Worm (Caenorhabditis elegans): ENCODE data around the gene C34D10.1.
A peak's percentile ranks its signal among the peaks of the same experiment; 100 is the strongest.

DNA sequence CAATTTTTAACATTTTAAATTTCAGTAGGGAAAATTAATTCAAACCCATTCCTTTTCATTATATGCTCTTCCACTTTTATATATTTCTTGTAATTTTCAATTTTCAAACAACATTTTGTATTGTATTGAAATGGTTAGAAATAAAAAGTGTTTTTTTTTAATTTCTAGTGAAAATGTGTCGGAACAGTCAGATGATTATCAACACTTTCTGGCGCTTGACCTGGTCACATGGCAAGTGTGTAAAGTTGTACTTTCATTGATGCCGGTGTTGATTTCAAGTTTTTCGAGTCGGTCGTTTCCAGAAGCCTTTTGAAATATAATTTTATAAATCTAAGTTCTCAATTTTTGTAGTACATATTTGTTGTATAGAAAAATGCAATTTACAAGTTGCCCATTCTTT, 2.6 kb upstream of the C34D10.1 start:
- TF ChIP-seq alr-1 (tag; optimal IDR thresholded peaks at IDR 0.05): no peak
- no peak for TF ChIP-seq peb-1 (tag; optimal IDR thresholded peaks at IDR 0.05)
- TF ChIP-seq sma-3 (GFP tag; optimal IDR thresholded peaks at IDR 0.05): peak; percentile 25
- TF ChIP-seq nhr-12 (tag; optimal IDR thresholded peaks at IDR 0.05): no peak
- no peak for TF ChIP-seq nhr-11 (tag; optimal IDR thresholded peaks at IDR 0.05)
- no peak for TF ChIP-seq elt-1 (tag; optimal IDR thresholded peaks at IDR 0.05)
- TF ChIP-seq unc-39 (tag; optimal IDR thresholded peaks at IDR 0.05): no peak
- TF ChIP-seq nhr-23 (tag; optimal IDR thresholded peaks at IDR 0.05): no peak
- TF ChIP-seq zag-1 (tag; optimal IDR thresholded peaks at IDR 0.05): no peak
